Fruit fly (Drosophila melanogaster) whole organism, prepupa: Measurements from ENCODE around the gene Sbf.
A peak's percentile ranks its signal among the peaks of the same experiment; 100 is the strongest.

Source experiments
- Blimp-1 ChIP-seq: fragments of 200-800 bp; sonication (Bioruptor generic); optimal IDR thresholded peaks from 3 replicates; lab custom pipeline; 2017; ENCODE audit warnings: missing biosample characterization, missing genetic modification characterization, mild to moderate bottlenecking, moderate library complexity, missing genetic modification reagents
- CG10631 ChIP-seq: fragments of 200-800 bp; sonication (Bioruptor generic); optimal IDR thresholded peaks from 2 replicates; lab custom pipeline; 2016; ENCODE audit warnings: missing biosample characterization, missing genetic modification characterization
- CG11294 ChIP-seq: fragments of 200-800 bp; sonication (Bioruptor generic); IDR thresholded peaks from 2 replicates; pipeline ENCODE4 v1.3.6; 2022; ENCODE audit warnings: missing biosample characterization, missing genetic modification characterization
- CG11762 ChIP-seq: fragments of 200-800 bp; sonication (Bioruptor generic); optimal IDR thresholded peaks from 3 replicates; lab custom pipeline; 2016; ENCODE audit warnings: missing biosample characterization, missing genetic modification characterization; ENCODE audit not compliant: insufficient read depth
- CG11902 ChIP-seq: fragments of 200-800 bp; sonication (Bioruptor generic); optimal IDR thresholded peaks from 3 replicates; lab custom pipeline; 2016; ENCODE audit warnings: missing biosample characterization, missing genetic modification characterization
- CG15336 ChIP-seq: fragments of 200-800 bp; sonication (Bioruptor generic); IDR thresholded peaks from 2 replicates; pipeline ENCODE4 v1.3.6; 2022; ENCODE audit warnings: missing biosample characterization, missing genetic modification characterization
- CG1621 ChIP-seq: fragments of 200-800 bp; sonication (Bioruptor generic); optimal IDR thresholded peaks from 3 replicates; lab custom pipeline; 2018; ENCODE audit warnings: missing biosample characterization, mild to moderate bottlenecking, missing genetic modification characterization
- CG3032 ChIP-seq: fragments of 200-800 bp; optimal IDR thresholded peaks from 2 replicates; lab custom pipeline; 2019; ENCODE audit warnings: missing biosample characterization, mild to moderate bottlenecking, missing genetic modification characterization, moderate library complexity
- CG31627 ChIP-seq: fragments of 200-800 bp; sonication (Bioruptor generic); optimal IDR thresholded peaks from 3 replicates; lab custom pipeline; 2016; ENCODE audit warnings: missing biosample characterization, missing genetic modification characterization
- CG32006 ChIP-seq: fragments of 200-800 bp; sonication (Bioruptor generic); optimal IDR thresholded peaks from 3 replicates; lab custom pipeline; 2017; ENCODE audit warnings: missing biosample characterization, mild to moderate bottlenecking, missing genetic modification characterization
- CG34406 ChIP-seq: fragments of 200-800 bp; sonication (Bioruptor generic); optimal IDR thresholded peaks from 3 replicates; lab custom pipeline; 2016; ENCODE audit warnings: missing biosample characterization, missing genetic modification characterization
- CG3919 ChIP-seq: fragments of 200-800 bp; sonication (Bioruptor generic); optimal IDR thresholded peaks from 3 replicates; lab custom pipeline; 2016; ENCODE audit warnings: missing biosample characterization, missing genetic modification characterization
- CG4318 ChIP-seq: fragments of 200-800 bp; sonication (Bioruptor generic); optimal IDR thresholded peaks from 3 replicates; lab custom pipeline; 2017; ENCODE audit warnings: missing biosample characterization, mild to moderate bottlenecking, missing genetic modification characterization
- CG6276 ChIP-seq: fragments of 200-800 bp; sonication (Bioruptor generic); optimal IDR thresholded peaks from 2 replicates; lab custom pipeline; 2017; ENCODE audit warnings: missing biosample characterization, mild to moderate bottlenecking, missing genetic modification characterization
- CG6792 ChIP-seq: fragments of 200-800 bp; sonication (Bioruptor generic); optimal IDR thresholded peaks from 3 replicates; lab custom pipeline; 2016; ENCODE audit warnings: missing biosample characterization, missing genetic modification characterization
- CG6808 ChIP-seq: fragments of 200-800 bp; sonication (Bioruptor generic); optimal IDR thresholded peaks from 3 replicates; lab custom pipeline; 2017; ENCODE audit warnings: missing biosample characterization, missing genetic modification characterization, mild to moderate bottlenecking, moderate library complexity, missing genetic modification reagents
- CG6854 ChIP-seq: fragments of 200-800 bp; sonication (Bioruptor generic); optimal IDR thresholded peaks from 2 replicates; lab custom pipeline; 2017; ENCODE audit warnings: missing biosample characterization, mild to moderate bottlenecking, missing genetic modification characterization
- CG8319 ChIP-seq: fragments of 200-800 bp; sonication (Bioruptor generic); optimal IDR thresholded peaks from 3 replicates; lab custom pipeline; 2016; ENCODE audit warnings: missing biosample characterization, missing genetic modification characterization
- CG9139 ChIP-seq: fragments of 200-800 bp; sonication (Bioruptor generic); optimal IDR thresholded peaks from 3 replicates; lab custom pipeline; 2017; ENCODE audit warnings: missing biosample characterization, mild to moderate bottlenecking, missing genetic modification characterization
- Eip78C ChIP-seq: fragments of 200-800 bp; sonication (Bioruptor generic); peaks from one replicate; lab custom pipeline; 2016; ENCODE audit warnings: missing biosample characterization, missing genetic modification characterization
- Ets96B ChIP-seq: fragments of 200-800 bp; optimal IDR thresholded peaks from 2 replicates; lab custom pipeline; 2019; ENCODE audit warnings: missing biosample characterization, mild to moderate bottlenecking, missing genetic modification characterization, moderate library complexity
- Hr38 ChIP-seq: sonication (Bioruptor generic); optimal IDR thresholded peaks from 2 replicates; lab custom pipeline; 2016; ENCODE audit warnings: missing biosample characterization, missing genetic modification characterization
- Hr4 ChIP-seq: fragments of 200-800 bp; sonication (Bioruptor generic); optimal IDR thresholded peaks from 3 replicates; lab custom pipeline; 2016; ENCODE audit warnings: missing biosample characterization, missing genetic modification characterization
- Lpt ChIP-seq: fragments of 200-800 bp; sonication (Bioruptor generic); optimal IDR thresholded peaks from 3 replicates; lab custom pipeline; 2016; ENCODE audit warnings: missing biosample characterization, missing genetic modification characterization
- Met ChIP-seq: fragments of 200-800 bp; sonication (Bioruptor generic); optimal IDR thresholded peaks from 3 replicates; lab custom pipeline; 2016; ENCODE audit warnings: missing biosample characterization, missing genetic modification characterization
- OdsH ChIP-seq: fragments of 200-800 bp; sonication (Bioruptor generic); optimal IDR thresholded peaks from 3 replicates; lab custom pipeline; 2016; ENCODE audit warnings: missing biosample characterization, missing genetic modification characterization
- Smox ChIP-seq: fragments of 200-800 bp; sonication (Bioruptor generic); optimal IDR thresholded peaks from 3 replicates; lab custom pipeline; 2016; ENCODE audit warnings: missing biosample characterization, missing genetic modification characterization
- Sox102F ChIP-seq: fragments of 200-800 bp; sonication (Bioruptor generic); optimal IDR thresholded peaks from 2 replicates; lab custom pipeline; 2016; ENCODE audit warnings: missing biosample characterization, mild to moderate bottlenecking, missing genetic modification characterization
- Sox14 ChIP-seq: fragments of 200-800 bp; sonication (Bioruptor generic); optimal IDR thresholded peaks from 3 replicates; lab custom pipeline; 2016; ENCODE audit warnings: missing biosample characterization, missing genetic modification characterization
- Sox15 ChIP-seq: fragments of 200-800 bp; sonication (Bioruptor generic); optimal IDR thresholded peaks from 3 replicates; lab custom pipeline; 2016; ENCODE audit warnings: missing biosample characterization, missing genetic modification characterization
- achi ChIP-seq: fragments of 200-800 bp; sonication (Bioruptor generic); optimal IDR thresholded peaks from 3 replicates; lab custom pipeline; 2016; ENCODE audit warnings: missing biosample characterization, missing genetic modification characterization
- acj6 ChIP-seq: fragments of 200-800 bp; sonication (Bioruptor generic); optimal IDR thresholded peaks from 3 replicates; lab custom pipeline; 2016; ENCODE audit warnings: missing biosample characterization, missing genetic modification characterization
- cyc ChIP-seq: fragments of 200-800 bp; sonication (Bioruptor generic); optimal IDR thresholded peaks from 3 replicates; lab custom pipeline; 2016; ENCODE audit warnings: missing biosample characterization, missing genetic modification characterization
- dac ChIP-seq: fragments of 200-800 bp; sonication (Bioruptor generic); optimal IDR thresholded peaks from 2 replicates; lab custom pipeline; 2017; ENCODE audit warnings: missing biosample characterization, mild to moderate bottlenecking, missing genetic modification characterization
- dsx ChIP-seq: fragments of 200-800 bp; optimal IDR thresholded peaks from 3 replicates; lab custom pipeline; 2019; ENCODE audit warnings: missing biosample characterization, mild to moderate bottlenecking, missing genetic modification characterization, moderate library complexity; ENCODE audit not compliant: poor library complexity, severe bottlenecking
- esn ChIP-seq: fragments of 200-800 bp; sonication (Bioruptor generic); optimal IDR thresholded peaks from 2 replicates; lab custom pipeline; 2016; ENCODE audit warnings: missing biosample characterization, mild to moderate bottlenecking, missing genetic modification characterization, moderate library complexity
- fd59A ChIP-seq: fragments of 200-800 bp; sonication (Bioruptor generic); optimal IDR thresholded peaks from 2 replicates; lab custom pipeline; 2017; ENCODE audit warnings: missing biosample characterization, mild to moderate bottlenecking, missing genetic modification characterization, missing genetic modification reagents
- fkh ChIP-seq: fragments of 200-800 bp; sonication (Bioruptor generic); optimal IDR thresholded peaks from 3 replicates; lab custom pipeline; 2017; ENCODE audit warnings: missing biosample characterization, mild to moderate bottlenecking, missing genetic modification characterization, moderate library complexity
- lz ChIP-seq: fragments of 200-800 bp; sonication (Bioruptor generic); optimal IDR thresholded peaks from 3 replicates; lab custom pipeline; 2016; ENCODE audit warnings: missing biosample characterization, missing genetic modification characterization
- net ChIP-seq: fragments of 200-800 bp; sonication (Bioruptor generic); optimal IDR thresholded peaks from 3 replicates; lab custom pipeline; 2016; ENCODE audit warnings: missing biosample characterization, missing genetic modification characterization
- pdm3 ChIP-seq: fragments of 200-800 bp; sonication (Bioruptor generic); optimal IDR thresholded peaks from 3 replicates; lab custom pipeline; 2016; ENCODE audit warnings: missing biosample characterization, missing genetic modification characterization
- salr ChIP-seq, 2 experiments: fragments of 200-800 bp; sonication (Bioruptor generic); optimal IDR thresholded peaks; 3 replicates each; lab custom pipeline; 2016 to 2018; ENCODE audit warnings: missing biosample characterization in 2 of 2, missing genetic modification characterization in 2 of 2, mild to moderate bottlenecking in 1 of 2
- spab ChIP-seq: fragments of 200-800 bp; sonication (Bioruptor generic); optimal IDR thresholded peaks from 2 replicates; lab custom pipeline; 2017; ENCODE audit warnings: missing biosample characterization, mild to moderate bottlenecking, missing genetic modification characterization, missing genetic modification reagents
- svp ChIP-seq: fragments of 200-800 bp; sonication (Bioruptor generic); peaks from one replicate; lab custom pipeline; 2016; ENCODE audit warnings: missing biosample characterization, missing genetic modification characterization
- topi ChIP-seq: fragments of 200-800 bp; sonication (Bioruptor generic); optimal IDR thresholded peaks from 3 replicates; lab custom pipeline; 2016; ENCODE audit warnings: missing biosample characterization, missing genetic modification characterization
- vri ChIP-seq: fragments of 200-800 bp; sonication (Bioruptor generic); optimal IDR thresholded peaks from 3 replicates; lab custom pipeline; 2016; ENCODE audit warnings: missing biosample characterization, mild to moderate bottlenecking, missing genetic modification characterization

Gene Sbf

DNA sequence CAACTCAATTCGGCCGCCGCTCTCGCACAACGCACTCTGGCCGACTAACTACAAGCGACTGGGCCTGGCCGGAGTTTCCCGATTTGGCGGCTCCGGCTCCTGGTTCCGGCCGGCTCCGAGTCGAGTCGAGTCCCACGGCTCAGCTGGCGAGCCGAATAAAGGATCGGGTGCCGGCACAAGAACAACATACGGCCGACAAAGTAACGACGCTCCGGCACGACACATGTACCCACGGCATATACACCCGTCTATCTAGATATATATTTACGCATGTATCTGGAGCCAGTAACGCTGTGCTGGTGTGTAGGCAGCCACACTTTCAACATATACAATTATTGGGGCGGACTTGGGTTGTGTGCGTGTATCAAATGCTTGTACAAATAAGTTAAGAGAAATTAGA is 25.3 kb downstream of the Sbf start:
- peak; percentile 31 for TF ChIP-seq Eip78C (GFP tag; lab: Kevin White, UChicago)
- no peak for TF ChIP-seq CG10631 (GFP tag; lab: Kevin White, UChicago)

dm6 chr3R:11770733-11771132 is 26.0 kb downstream of the Sbf start:
- TF ChIP-seq topi (GFP tag; lab: Kevin White, UChicago) = no peak
- no peak for TF ChIP-seq Ets96B (tag; lab: Kevin White, UChicago)
- TF ChIP-seq CG8319 (GFP tag; lab: Kevin White, UChicago) = no peak
- no peak for TF ChIP-seq vri (GFP tag; lab: Kevin White, UChicago)
- TF ChIP-seq dac (GFP tag; lab: Kevin White, UChicago) = no peak
- no peak for TF ChIP-seq Smox
- no peak for TF ChIP-seq CG3032 (tag; lab: Kevin White, UChicago)
- no peak for TF ChIP-seq CG3919 (GFP tag; lab: Kevin White, UChicago)
- TF ChIP-seq cyc (GFP tag; lab: Kevin White, UChicago) = no peak

DNA sequence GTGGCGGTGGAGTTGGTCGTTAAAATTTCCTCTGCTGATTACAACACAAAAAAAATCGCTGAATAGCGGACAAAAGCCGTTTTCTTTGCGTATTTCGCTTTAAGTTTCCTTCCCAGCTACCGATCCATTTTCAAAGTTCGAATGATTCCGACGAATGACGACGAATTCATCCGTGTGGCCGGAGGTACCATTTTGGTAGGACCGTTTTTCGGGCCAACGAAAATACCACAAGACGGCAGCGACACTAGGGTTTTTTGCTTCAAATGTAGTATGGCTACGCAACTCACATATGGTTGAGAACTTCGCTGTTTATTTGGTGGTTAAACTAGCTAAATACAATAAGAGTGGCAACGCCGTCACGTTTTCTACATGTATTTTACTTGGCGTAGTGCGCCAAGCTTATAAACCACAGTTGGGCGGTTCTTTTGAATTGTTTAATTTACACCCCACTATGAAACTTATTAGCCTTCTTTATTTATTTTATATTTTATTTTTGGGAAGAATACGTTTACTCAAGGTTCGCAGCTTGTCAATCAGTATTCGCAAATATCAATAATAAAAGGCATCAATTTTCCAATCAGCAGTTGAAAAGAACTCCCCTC is 32.4 kb downstream of the Sbf start, which contains the start of gene Lk6:
Gene Lk6 (minus strand): TSS at position 179 of the 602 bp plus-strand sequence.
- peak; percentile 61 for TF ChIP-seq Sox102F
- TF ChIP-seq fd59A = no peak
- TF ChIP-seq dsx (GFP tag; lab: Kevin White, UChicago) = peak; percentile 32
- peak; percentile 34 for TF ChIP-seq esn (GFP tag; lab: Kevin White, UChicago)
- no peak for TF ChIP-seq Hr38
- no peak for TF ChIP-seq CG32006 (GFP tag; lab: Kevin White, UChicago)
- peak; percentile 28 for TF ChIP-seq Ets96B (tag; lab: Kevin White, UChicago)
- no peak for TF ChIP-seq CG10631 (GFP tag; lab: Kevin White, UChicago)
- no peak for TF ChIP-seq acj6
- TF ChIP-seq CG6792 (GFP tag; lab: Kevin White, UChicago) = no peak
- peak; percentile 69 for TF ChIP-seq CG1621 (tag; lab: Kevin White, UChicago)
- TF ChIP-seq CG4318 = no peak
- TF ChIP-seq CG3032 (tag; lab: Kevin White, UChicago) = peak; percentile 6
- no peak for TF ChIP-seq Smox
- TF ChIP-seq CG6854 (GFP tag; lab: Kevin White, UChicago) = peak; percentile 90
- peak; percentile 31 for TF ChIP-seq topi (GFP tag; lab: Kevin White, UChicago)
- no peak for TF ChIP-seq pdm3
- peak; percentile 24 for TF ChIP-seq Blimp-1 (GFP tag; lab: Kevin White, UChicago)
- no peak for TF ChIP-seq spab
- TF ChIP-seq CG6808 (GFP tag; lab: Kevin White, UChicago) = peak; percentile 61
- no peak for TF ChIP-seq cyc (GFP tag; lab: Kevin White, UChicago)
- peak; percentile 51 for TF ChIP-seq Eip78C (GFP tag; lab: Kevin White, UChicago)
- TF ChIP-seq Sox14 (GFP tag; lab: Kevin White, UChicago) = peak; percentile 66
- TF ChIP-seq CG11902 (GFP tag; lab: Kevin White, UChicago) = no peak
- TF ChIP-seq CG34406 (GFP tag; lab: Kevin White, UChicago) = no peak
- no peak for TF ChIP-seq CG8319 (GFP tag; lab: Kevin White, UChicago)
- TF ChIP-seq CG9139 (GFP tag; lab: Kevin White, UChicago) = peak; percentile 73
- TF ChIP-seq Met (GFP tag; lab: Kevin White, UChicago) = no peak
- TF ChIP-seq salr (GFP tag; optimal IDR thresholded peaks at IDR 0.05; lab: Kevin White, UChicago) = peak in 1 of 2 experiments; percentile 0
- no peak for TF ChIP-seq Sox15 (GFP tag; lab: Kevin White, UChicago)
- TF ChIP-seq CG11762 (GFP tag; lab: Kevin White, UChicago) = no peak
- TF ChIP-seq Hr4 (GFP tag; lab: Kevin White, UChicago) = no peak
- TF ChIP-seq dac (GFP tag; lab: Kevin White, UChicago) = no peak
- TF ChIP-seq achi (GFP tag; lab: Kevin White, UChicago) = no peak
- TF ChIP-seq CG6276 (GFP tag; lab: Kevin White, UChicago) = no peak
- TF ChIP-seq CG15336 (GFP tag; lab: Robert Waterston, UW) = no peak
- peak; percentile 8 for TF ChIP-seq lz (GFP tag; lab: Kevin White, UChicago)
- TF ChIP-seq CG3919 (GFP tag; lab: Kevin White, UChicago) = peak; percentile 54
- TF ChIP-seq CG31627 (GFP tag; lab: Kevin White, UChicago) = no peak
- no peak for TF ChIP-seq svp
- TF ChIP-seq Lpt (GFP tag; lab: Kevin White, UChicago) = no peak
- TF ChIP-seq fkh = peak; percentile 28
- TF ChIP-seq CG11294 = no peak
- no peak for TF ChIP-seq OdsH (GFP tag; lab: Kevin White, UChicago)
- peak; percentile 70 for TF ChIP-seq net (GFP tag; lab: Kevin White, UChicago)
